Fruit fly (Drosophila melanogaster) ovary, adult (tissue): ENCODE results near the gene CG13482.

Source experiments
- CG17801 ChIP-seq: fragments of 200-800 bp; optimal IDR thresholded peaks from 2 replicates; lab custom pipeline; 2019; ENCODE audit warnings: missing biosample characterization, mild to moderate bottlenecking, missing genetic modification characterization, moderate library complexity; ENCODE audit not compliant: partially characterized antibody

CG13482 gene

DNA sequence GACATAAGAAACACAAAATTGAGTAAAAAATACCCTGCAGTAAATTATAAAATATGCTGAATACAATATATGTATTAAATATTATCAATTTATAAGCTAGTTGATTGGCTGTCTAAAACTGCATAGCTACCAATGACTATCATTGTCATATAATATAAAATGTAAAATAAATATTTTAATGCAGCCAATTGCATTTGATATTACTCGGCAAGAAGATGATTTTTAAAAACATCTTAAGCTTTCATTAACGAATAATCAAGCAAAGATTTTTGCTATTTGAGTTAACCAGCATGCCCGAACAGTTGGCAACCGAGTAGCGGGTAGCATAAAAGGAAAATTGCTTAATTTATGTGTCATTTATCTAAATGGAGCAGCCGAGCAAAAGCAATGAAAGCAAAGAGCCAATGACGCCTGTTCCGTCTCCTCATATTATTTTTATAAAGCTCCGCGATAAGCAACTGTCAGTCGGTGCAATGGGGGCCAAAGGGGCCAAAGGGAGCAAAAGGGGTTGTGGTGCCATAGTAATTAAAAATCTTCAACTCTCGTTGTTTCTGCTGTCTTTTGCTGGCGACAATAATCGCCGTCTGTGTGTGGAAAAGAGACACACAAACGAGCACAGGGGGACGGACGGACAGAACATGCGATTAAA, 34.1 kb downstream of the CG13482 start:
- peak; percentile 28 for TF ChIP-seq CG17801

DNA sequence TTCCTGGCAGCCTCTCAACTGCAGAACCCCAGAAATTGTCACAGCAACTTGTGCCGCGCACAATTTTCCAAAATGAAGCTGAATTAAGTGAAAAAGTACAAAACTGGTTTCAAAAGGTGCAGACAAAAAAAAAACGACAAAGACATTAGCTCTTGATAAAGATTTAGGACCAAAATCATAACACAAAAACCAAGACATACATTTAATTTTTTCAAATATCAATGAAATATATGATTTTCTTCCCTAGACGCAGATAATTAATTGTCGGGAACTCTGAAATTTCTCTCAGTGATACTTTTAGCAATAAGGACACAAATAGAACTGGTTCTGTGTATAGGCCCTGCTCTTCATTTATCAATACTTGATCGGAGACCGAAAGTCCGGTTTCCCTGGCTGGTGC, 35.6 kb downstream of the CG13482 start:
- TF ChIP-seq CG17801 = no peak

- no peak for TF ChIP-seq CG17801
Observed at dm6 chr3L:14365440-14365839, 36.3 kb downstream of the CG13482 start.

- no peak for TF ChIP-seq CG17801
Observed at dm6 chr3L:14366124-14366523, 37.0 kb downstream of the CG13482 start.

DNA sequence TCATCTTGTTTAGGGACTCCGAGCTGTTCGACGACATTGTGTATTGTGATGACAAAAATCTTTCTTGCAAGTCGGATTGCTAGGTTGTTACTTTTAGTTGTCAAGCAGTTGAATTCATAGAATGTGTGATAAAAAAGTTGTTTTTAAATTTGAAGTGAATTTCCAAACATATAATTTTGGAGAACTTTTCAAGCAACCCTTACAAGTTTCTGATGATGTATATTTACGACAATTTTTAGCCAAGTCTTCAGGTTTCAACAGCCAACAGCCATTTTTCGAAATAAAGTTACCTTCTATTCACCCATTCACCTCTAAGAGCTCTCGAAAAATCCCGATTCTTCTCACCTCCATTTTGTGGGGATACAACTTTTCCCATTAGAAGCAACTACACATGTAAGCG, 40.5 kb downstream of the CG13482 start, which contains the start of gene CG13481:
Gene CG13481, minus strand, starts transcription at position 101 of the 400 bp plus-strand sequence.
- TF ChIP-seq CG17801 = no peak

- no peak for TF ChIP-seq CG17801
Observed at dm6 chr3L:14374499-14374898, 45.4 kb downstream of the CG13482 start.

DNA sequence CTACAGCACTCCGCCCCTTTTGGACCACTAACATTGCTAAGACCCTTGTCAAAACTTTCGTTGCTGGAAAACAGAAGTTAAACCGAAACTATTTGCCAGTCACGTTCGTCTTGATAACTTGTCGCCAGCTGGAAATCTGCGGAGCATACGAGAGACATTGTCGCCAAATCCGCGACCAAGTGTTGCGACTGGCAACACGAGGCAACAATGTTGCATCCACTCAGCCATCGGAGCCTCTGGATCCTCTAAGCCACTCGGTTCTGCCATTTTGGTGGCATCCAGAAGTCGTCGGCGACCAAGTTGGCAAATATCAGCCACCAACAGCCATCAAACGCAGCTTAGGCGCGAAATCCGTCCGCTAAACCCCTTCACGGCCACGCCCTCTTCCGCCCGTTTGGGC, 46.7 kb downstream of the CG13482 start:
- no peak for TF ChIP-seq CG17801
